Worm (Caenorhabditis elegans) whole organism, dauer: ENCODE results near the gene tsp-21.

Experiments used
- unc-62 ChIP-seq: sonication (generic microtip); optimal IDR thresholded peaks from 2 replicates; lab custom pipeline; 2017; ENCODE audit warnings: missing biosample characterization, missing genetic modification reagents, missing genetic modification characterization

Gene tsp-21

DNA sequence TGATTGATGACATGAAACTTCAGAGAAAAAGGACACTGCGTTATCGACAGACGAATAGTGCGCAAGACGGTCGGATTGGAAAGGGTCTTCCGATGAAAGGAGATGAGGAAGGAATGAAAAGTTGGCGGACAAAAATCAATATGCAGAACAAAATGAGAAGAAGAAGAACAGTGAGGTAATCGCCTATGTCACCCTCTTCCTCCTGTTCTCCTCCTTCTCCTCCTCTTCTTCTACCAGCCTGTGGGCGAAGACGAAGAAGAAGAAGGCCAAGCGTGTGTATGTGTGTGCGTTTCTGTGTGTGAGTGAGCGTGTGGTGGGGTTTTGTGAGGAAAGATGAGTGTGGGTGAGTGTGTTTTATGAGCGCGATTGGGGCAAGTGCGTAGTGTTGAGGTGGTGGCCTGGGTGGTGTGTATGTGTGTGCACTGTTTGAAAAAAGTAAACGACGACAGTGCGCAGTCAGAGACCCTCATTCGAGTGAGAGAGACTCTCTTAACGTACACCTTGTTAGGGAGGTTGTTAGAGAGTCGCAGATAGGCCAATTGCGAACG, at the start of gene tsp-21:
tsp-21 (plus strand) TSS at position 146 of the 548 bp plus-strand sequence.
- no peak for TF ChIP-seq unc-62 (GFP tag; lab: Kevin White, UChicago)

DNA sequence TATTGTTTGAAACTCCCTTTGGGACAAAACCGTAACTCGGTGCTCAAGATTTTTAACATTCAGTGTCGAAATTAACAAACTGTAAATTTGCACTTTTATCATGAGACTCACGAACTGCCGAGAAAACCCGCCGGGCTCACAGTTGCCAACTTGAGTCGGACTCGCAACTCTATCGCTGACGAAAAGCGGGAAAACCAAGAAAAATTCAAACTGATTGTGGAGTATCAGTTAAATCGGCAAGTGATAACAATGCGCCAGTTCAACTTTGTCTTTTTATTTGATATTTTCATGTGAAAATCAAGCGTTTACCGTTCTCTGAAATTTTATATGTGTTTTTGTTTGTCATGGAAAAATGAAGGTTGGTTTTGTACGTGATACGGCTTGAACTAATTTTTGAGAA, 49.6 kb upstream of the tsp-21 start:
- no peak for TF ChIP-seq unc-62 (GFP tag; lab: Kevin White, UChicago)

DNA sequence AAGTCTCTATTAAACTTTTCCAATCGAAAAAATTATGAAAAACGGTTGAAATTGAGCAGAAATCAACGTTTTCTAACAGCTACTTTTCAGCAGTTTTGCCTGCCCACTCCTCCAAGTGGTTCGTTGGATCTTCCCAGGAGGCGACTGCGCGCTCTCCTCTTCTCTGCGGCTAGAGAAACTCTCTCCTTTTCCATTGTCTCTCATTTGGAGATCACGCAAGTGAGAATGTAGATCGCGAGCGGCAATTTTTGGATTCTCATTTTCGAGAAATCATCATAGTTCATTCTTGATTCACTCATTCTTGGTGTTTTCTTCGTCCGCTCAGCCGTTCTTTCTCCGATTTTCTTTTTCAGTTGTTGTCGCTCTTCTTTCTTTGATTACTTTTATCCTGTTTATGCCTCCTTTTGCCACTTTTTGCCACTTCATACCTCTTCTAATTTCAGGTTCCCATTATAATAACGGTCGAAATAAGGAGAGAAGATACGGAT, 48.3 kb upstream of the tsp-21 start, which contains the start of gene mrp-4:
mrp-4 (plus strand) TSS at position 438 of the 488 bp plus-strand sequence.
- no peak for TF ChIP-seq unc-62 (GFP tag; lab: Kevin White, UChicago)

DNA sequence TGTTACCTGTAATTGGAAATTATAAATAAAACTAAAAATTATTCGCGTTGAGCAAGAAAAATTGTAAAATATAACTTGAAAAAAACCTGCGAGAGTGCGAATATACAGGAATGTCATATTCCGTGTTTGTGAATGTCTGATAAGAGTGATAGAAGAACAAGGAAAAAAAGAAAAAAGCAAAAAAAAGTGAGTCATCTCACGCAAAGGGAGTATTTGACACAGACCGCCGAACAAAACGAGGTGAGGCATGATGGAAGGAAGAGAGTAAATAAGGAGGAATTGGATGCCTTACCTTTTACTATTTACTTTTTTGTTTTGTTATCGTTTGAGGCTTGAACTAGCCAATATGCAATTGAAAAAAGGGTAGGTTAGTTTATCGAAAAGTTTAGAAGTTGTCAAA, 39.8 kb upstream of the tsp-21 start, which contains the start of gene F21G4.1:
F21G4.1 (minus strand) TSS at position 6 of the 400 bp plus-strand sequence.
- no peak for TF ChIP-seq unc-62 (GFP tag; lab: Kevin White, UChicago)

DNA sequence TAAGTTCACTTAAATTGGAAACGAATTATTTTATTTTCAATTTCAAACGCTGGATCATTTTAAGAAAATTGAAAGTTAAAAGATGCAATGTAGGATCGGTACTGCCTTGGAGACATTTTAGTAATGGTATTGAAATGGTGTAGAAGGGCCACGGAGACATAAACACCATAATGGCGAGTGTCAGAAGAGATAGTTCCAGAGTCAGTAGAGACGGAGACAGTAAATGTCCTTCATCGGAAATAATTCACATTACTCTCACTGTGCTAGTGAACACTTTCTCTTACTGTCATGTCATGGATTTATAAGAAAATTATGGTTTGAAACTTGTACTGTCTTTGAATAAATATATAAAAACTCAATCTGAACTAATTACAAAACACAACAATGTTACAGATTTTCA, 39.1 kb upstream of the tsp-21 start:
- TF ChIP-seq unc-62 (GFP tag; lab: Kevin White, UChicago), result no peak

DNA sequence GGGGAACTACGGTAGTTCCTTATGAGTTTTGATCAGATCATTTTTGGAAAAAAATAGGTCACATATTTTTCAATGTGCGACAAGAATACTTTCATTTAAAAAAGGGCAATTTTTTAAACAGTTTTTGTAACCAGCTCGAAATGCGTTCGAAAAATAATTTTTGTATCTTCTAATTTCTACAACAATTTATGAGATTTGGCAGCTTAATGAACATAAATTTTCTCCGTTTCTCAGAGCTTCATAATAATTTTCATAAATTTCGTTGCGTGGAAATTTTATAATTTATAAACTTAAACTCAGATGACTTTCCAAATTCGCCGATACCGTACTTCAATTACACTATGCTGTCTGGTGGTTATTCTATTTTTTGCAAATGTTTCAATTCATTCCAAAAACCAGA, 37.3 kb upstream of the tsp-21 start, which contains the start of gene F21G4.3:
F21G4.3 (plus strand) TSS at position 301 of the 400 bp plus-strand sequence.
- TF ChIP-seq unc-62 (GFP tag; lab: Kevin White, UChicago), result no peak

DNA sequence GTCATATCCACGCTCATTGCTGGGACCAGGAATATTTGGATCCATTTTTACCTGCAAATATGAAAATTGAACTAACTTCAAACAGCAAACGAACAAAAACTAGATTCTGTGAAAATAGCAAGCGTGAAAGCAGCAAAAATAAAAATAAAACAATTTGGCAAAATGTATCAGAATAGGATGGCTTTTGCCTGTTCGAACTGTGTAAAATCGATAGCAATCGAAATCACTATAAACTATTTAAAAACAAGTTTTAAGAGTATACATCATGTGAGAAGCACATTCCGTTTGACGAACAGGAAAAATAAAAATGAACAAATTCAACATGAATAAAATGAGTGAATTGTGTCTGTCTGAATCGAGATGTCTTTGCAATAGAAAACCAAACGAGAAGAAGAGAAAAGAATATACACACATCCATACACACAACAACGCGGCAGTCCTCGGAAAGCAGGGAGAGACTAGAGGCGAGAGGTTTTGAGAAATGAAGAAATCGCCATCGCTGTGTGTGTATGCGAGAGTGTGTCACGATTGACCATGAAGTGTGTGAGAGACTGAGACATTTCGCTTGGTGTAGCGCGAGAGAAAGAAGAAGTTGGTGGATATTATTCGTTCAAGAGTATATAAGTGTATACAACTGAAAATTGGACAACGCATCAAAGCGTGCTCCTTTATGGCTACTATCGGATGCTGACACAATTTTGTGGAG, 32.6 kb upstream of the tsp-21 start, which contains the start of gene phf-34:
phf-34 (minus strand) TSS at position 51 of the 706 bp plus-strand sequence.
- TF ChIP-seq unc-62 (GFP tag; lab: Kevin White, UChicago), result no peak

DNA sequence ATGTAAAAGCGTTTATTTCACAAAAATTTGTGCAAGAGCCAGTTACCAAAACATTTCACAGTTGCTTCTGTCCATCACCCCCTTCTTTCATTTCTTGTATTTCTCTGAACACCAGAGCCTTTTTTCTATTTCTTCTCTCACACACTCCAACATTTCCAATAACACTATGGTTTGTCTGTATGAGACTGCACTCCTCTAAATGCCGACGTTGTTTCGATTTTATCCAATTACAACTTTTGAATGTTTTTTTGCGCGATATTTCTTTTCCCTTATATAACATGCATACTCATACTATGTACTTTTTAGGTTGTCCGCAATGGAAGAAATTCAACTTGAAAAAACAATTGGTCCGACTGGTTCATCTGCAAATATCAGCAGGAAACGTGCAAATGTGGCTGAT, 26.3 kb upstream of the tsp-21 start, which contains the start of gene F21G4.5:
F21G4.5 (plus strand) TSS at position 301 of the 400 bp plus-strand sequence.
- no peak for TF ChIP-seq unc-62 (GFP tag; lab: Kevin White, UChicago)

DNA sequence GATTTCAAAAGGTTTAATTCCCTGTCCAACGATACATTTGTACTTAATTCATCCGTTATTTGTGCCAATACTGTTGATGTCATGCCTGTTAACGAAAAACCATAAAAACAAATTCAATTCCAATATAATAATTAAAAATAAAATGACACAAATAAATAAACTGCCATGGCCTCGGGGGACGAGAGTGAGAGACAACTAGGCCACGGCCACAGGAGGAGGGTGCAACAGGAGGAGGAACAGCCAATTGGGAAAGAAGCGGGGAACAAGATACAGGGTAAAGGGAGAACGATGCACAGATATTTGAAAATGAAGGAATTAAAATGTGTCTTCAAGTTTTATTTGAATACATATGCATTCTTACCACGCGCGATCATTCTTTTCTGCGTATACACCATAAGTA, 14.8 kb upstream of the tsp-21 start, which contains the start of gene F21G4.6:
F21G4.6 (minus strand) TSS at position 87 of the 400 bp plus-strand sequence.
- TF ChIP-seq unc-62 (GFP tag; lab: Kevin White, UChicago), result no peak

DNA sequence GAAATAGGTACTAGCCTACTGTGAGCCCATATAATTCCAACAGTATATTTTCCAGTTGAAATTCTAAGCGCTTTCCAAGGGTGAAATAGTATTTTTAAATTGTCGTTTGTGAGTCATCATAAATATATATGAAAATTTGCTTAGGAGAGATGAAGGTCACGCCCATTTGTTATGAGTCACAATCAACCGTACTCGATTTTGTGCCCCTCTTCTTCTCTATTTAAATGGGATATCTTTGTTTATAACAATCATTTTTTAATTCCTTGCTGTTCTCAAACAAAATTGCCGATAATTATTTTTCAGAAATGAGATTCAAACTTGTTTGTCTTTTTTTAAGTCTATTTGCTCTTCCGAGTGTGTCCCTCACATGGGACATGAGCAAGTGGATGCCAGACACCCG, 13.2 kb upstream of the tsp-21 start, which contains the start of gene folr-1:
folr-1 (plus strand) TSS at position 301 of the 400 bp plus-strand sequence.
- TF ChIP-seq unc-62 (GFP tag; lab: Kevin White, UChicago), result no peak

DNA sequence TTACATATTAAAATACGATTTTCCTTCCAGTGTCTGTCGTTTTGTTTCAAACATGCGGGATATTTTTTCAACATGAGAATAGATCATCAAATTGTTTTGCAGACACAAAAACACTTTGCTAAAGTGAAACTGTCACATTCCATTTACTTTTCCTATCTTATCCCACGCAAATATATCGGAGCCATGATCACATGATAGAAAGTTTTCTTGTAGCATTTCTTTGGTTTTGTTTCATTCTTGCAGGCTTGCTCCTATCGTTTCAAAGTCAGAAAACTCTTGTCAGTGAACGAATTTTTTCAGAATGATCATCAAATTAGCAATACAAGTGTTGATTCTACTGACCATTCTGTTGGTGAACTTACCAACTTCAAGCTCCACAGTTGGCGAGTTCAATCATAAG, 10.9 kb upstream of the tsp-21 start, which contains the start of gene C17G1.2:
C17G1.2 (plus strand) TSS at position 301 of the 400 bp plus-strand sequence.
- no peak for TF ChIP-seq unc-62 (GFP tag; lab: Kevin White, UChicago)

DNA sequence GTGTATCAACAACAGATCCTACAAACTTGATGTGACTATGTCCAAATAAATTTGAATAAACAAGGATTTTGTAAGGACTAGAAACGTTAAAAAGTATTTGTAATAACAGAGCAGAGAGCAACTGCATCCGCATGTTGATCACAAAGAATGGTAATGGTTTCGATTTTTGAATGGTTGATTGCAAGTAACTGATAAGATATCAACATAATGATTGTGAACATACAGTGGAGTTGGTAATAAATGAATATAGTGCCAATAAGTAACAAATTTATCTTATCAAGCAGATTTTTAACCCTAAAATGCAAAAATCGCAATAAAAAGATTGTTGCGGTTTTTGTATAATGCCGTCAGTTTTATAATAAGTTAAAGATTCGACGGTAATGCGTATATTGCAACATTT, 7.2 kb upstream of the tsp-21 start, which contains the start of gene ugt-23:
ugt-23 (minus strand) TSS at position 212 of the 400 bp plus-strand sequence.
- TF ChIP-seq unc-62 (GFP tag; lab: Kevin White, UChicago), result no peak

DNA sequence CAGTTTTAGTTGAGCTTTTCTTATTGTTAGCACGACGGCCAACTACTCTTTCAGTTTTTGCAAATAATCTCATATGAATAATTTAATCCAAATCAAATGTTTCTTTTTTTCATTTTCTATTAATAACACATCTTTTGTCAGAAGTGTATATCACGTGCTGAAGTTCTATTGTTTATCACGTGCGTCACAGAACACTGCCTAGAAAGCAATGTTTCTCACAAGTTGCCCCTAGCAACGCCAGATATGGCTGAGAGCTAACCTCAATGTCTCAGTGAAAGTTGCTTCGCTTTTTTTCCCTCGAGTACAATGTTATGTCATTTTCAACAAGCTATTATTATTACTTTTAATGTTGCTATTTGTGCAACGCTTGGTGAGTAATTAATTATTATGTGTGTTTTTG, 4.2 kb upstream of the tsp-21 start:
- no peak for TF ChIP-seq unc-62 (GFP tag; lab: Kevin White, UChicago)

DNA sequence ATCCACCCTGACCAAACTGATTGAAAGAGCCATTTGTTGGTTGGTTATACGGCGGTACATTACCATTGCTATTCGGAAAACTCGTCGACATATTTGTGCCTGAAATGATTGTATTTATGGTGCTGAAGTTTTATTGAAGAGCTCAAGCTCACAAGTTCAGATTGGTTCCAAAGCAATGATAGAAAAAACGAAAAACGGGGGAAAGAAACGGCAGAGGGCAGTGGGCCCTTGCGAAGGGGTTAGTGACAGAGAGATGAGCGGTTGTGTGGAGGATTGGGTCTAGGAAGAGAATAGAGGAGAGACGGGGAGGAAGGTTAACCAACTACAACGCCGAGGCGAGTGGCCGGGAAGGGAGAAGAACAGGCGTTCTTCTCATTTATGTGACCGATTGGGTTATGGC, 809 bp upstream of the tsp-21 start, which contains the start of gene nra-3:
nra-3 (minus strand) TSS at position 101 of the 400 bp plus-strand sequence.
- no peak for TF ChIP-seq unc-62 (GFP tag; lab: Kevin White, UChicago)

DNA sequence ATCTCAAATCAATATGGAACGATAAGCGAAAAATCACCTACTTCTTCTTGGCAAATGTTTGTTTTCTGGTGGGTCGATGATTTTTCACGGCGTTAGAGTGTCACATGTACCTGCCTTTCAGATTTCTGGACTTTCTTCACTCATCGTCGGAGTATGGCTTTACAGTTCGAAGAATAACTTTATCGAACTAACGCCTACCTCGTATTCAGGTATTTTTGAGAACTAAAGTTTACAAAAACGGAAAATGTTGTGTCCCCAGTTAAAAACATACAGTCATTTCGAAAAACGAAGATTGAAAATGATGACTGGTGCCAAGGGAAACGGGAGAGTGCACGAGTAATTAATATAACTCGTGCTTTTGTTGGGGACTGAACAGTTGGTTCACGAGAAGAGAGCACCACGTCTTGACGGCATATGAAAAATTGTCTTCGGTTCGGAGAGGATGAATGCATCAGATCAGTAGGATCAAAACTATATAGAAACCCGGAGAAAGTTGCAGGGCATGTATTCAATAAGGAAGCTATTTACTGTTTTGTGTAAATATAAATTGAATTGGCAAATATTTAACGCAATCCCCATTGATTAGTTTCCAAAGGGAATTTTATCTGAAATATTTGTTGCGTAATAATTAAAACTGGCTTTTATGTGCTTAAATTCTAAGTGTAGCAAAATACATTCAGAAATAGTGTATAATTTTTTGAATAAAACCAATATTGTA, 1.3 kb downstream of the tsp-21 start:
- no peak for TF ChIP-seq unc-62 (GFP tag; lab: Kevin White, UChicago)
